Fruit fly (Drosophila melanogaster): ENCODE results near the gene CG5194.

CG5194 gene

dm6 chr3L:8996173-8996767, 13.4 kb downstream of the CG5194 start (continued):
- TF ChIP-seq CG6854 (GFP tag; optimal IDR thresholded peaks at IDR 0.05) (no peak), CG2712 (tag; optimal IDR thresholded peaks at IDR 0.05) (peak; percentile 74), usp (GFP tag; optimal IDR thresholded peaks at IDR 0.05) (no peak), Opbp (GFP tag; IDR thresholded peaks at IDR 0.05; ENCODE audit: partially characterized antibody) (no peak), ttk (GFP tag; IDR thresholded peaks at IDR 0.05) (peak; percentile 75), Poxn (GFP tag; IDR thresholded peaks at IDR 0.05) (no peak), Hr39 (optimal IDR thresholded peaks at IDR 0.05) (no peak), fd64A (GFP tag; optimal IDR thresholded peaks at IDR 0.05) (no peak), CG18262 (tag; optimal IDR thresholded peaks at IDR 0.05) (no peak), CG3726 (GFP tag; IDR thresholded peaks at IDR 0.05) (0 out of 3 replicates have a peak, but pooled peaks have one; percentile 43), jing (GFP tag; optimal IDR thresholded peaks at IDR 0.05) (peak; percentile 50), CG6689 (GFP tag; IDR thresholded peaks at IDR 0.05) (peak; percentile 70), Dip3 (GFP tag; optimal IDR thresholded peaks at IDR 0.05) (peak; percentile 61), Six4 (GFP tag; optimal IDR thresholded peaks at IDR 0.05) (peak; percentile 49), danr (GFP tag; IDR thresholded peaks at IDR 0.05) (0 out of 2 replicates have a peak, but pooled peaks have one; percentile 9), CG10654 (GFP tag; optimal IDR thresholded peaks at IDR 0.05) (peak; percentile 34), ase (GFP tag; IDR thresholded peaks at IDR 0.05) (peak; percentile 57; the same call in 2 of the 3 replicates), Dad (GFP tag; optimal IDR thresholded peaks at IDR 0.05) (no peak), luna (GFP tag; optimal IDR thresholded peaks at IDR 0.05) (no peak), mld (GFP tag; IDR thresholded peaks at IDR 0.05; ENCODE audit: partially characterized antibody) (no peak), HHEX (GFP tag; optimal IDR thresholded peaks at IDR 0.05) (peak; percentile 49), CG4730 (GFP tag; IDR thresholded peaks at IDR 0.05) (no peak), Dip2 (GFP tag; IDR thresholded peaks at IDR 0.05) (no peak), Hr51 (GFP tag; optimal IDR thresholded peaks at IDR 0.05) (peak in 1 of 2 experiments; percentile 19), CG8924 (tag; optimal IDR thresholded peaks at IDR 0.05) (peak; percentile 51), CG8281 (tag; optimal IDR thresholded peaks at IDR 0.05) (no peak), CG12659 (GFP tag; optimal IDR thresholded peaks at IDR 0.05) (peak; percentile 26), bbx (GFP tag; IDR thresholded peaks at IDR 0.05; ENCODE audit: partially characterized antibody) (no peak), CG10565 (GFP tag; optimal IDR thresholded peaks at IDR 0.05) (no peak), h (optimal IDR thresholded peaks at IDR 0.05) (no peak), gcm2 (GFP tag; optimal IDR thresholded peaks at IDR 0.05) (no peak), exex (tag; optimal IDR thresholded peaks at IDR 0.05) (no peak), eyg (GFP tag; optimal IDR thresholded peaks at IDR 0.05) (no peak), Dref (GFP tag; IDR thresholded peaks at IDR 0.05) (no peak), NC2β (GFP tag; optimal IDR thresholded peaks at IDR 0.05) (peak; percentile 11), Taf1 (GFP tag; IDR thresholded peaks at IDR 0.05) (no peak), Kr (GFP tag; optimal IDR thresholded peaks at IDR 0.05) (no peak), Hr3 (GFP tag; optimal IDR thresholded peaks at IDR 0.05) (peak; percentile 48), fru (optimal IDR thresholded peaks at IDR 0.05) (no peak), seq (GFP tag; IDR thresholded peaks at IDR 0.05) (peak; percentile 57), CG15479 (GFP tag; optimal IDR thresholded peaks at IDR 0.05) (no peak), p53 (GFP tag; optimal IDR thresholded peaks at IDR 0.05) (no peak), CG10267 (tag; optimal IDR thresholded peaks at IDR 0.05) (peak; percentile 57), Abd-B (GFP tag; optimal IDR thresholded peaks at IDR 0.05) (peak; percentile 58), D (optimal IDR thresholded peaks at IDR 0.05) (no peak), D (GFP tag; optimal IDR thresholded peaks at IDR 0.05) (peak; percentile 60), CG11696 (GFP tag; IDR thresholded peaks at IDR 0.05) (peak; percentile 50; the same call in 1 of the 2 replicates), CG2889 (GFP tag; IDR thresholded peaks at IDR 0.05) (0 out of 3 replicates have a peak, but pooled peaks have one; percentile 37), H15 (GFP tag; IDR thresholded peaks at IDR 0.05) (peak; percentile 68; the same call in 2 of the 3 replicates), crp (GFP tag; optimal IDR thresholded peaks at IDR 0.05) (no peak), CG11085 (GFP tag; IDR thresholded peaks at IDR 0.05) (0 out of 2 replicates have a peak, but pooled peaks have one; percentile 44), NK7.1 (GFP tag; optimal IDR thresholded peaks at IDR 0.05) (no peak)

Data from whole organism, embryonic.